Worm (Caenorhabditis elegans): Measurements from ENCODE around the gene C50F4.4.

DNA sequence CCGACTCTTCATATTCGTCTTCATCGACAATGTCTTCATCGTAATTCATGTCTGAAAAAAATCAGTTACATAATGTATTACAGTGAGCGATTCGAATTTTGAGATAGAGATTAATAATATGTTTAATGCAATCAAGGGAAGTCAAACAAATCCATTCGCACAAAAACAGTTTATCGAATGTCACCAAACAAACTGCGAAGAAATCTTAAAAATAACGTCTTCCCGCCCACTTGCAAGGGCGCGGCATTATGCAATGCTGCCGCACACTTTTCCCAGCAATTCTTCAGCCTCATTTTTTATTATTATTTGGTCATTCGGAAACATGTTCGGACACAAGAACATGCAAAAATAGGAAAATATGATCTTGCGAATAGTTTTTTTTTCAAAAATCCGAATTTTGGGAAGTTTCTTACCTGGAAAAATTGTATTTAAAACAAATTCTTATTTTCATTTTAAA, 7.6 kb downstream of the C50F4.4 start, which contains the start of gene mdf-1:
- TF ChIP-seq tbx-2 (tag; optimal IDR thresholded peaks at IDR 0.05) (peak; percentile 60), fkh-10 (GFP tag; optimal IDR thresholded peaks at IDR 0.05) (no peak)
